Fruit fly (Drosophila melanogaster): ENCODE data around the gene CG17636.

CG17636 gene

dm6 chrX:175542-176197 is 49.2 kb upstream of the CG17636 start (continued):
- TF ChIP-seq spab (GFP tag; optimal IDR thresholded peaks at IDR 0.05) = peak; percentile 33
- TF ChIP-seq CG15336 (GFP tag; IDR thresholded peaks at IDR 0.05) = peak; percentile 76
- TF ChIP-seq CG8632 (GFP tag; optimal IDR thresholded peaks at IDR 0.05) = peak; percentile 68
- peak; percentile 77 for TF ChIP-seq CG6792 (GFP tag; optimal IDR thresholded peaks at IDR 0.05)
- TF ChIP-seq CG3919 (GFP tag; optimal IDR thresholded peaks at IDR 0.05) = peak; percentile 74
- peak; percentile 77 for TF ChIP-seq CG8119 (GFP tag; IDR thresholded peaks at IDR 0.05)
- TF ChIP-seq CG11902 (GFP tag; optimal IDR thresholded peaks at IDR 0.05) = peak; percentile 48
- TF ChIP-seq dsx (GFP tag; optimal IDR thresholded peaks at IDR 0.05; ENCODE audit: poor library complexity, severe bottlenecking) = peak; percentile 43
- TF ChIP-seq CG11294 (GFP tag; IDR thresholded peaks at IDR 0.05) = no peak
- peak; percentile 69 for TF ChIP-seq CG11762 (GFP tag; optimal IDR thresholded peaks at IDR 0.05; ENCODE audit: insufficient read depth)
- peak; percentile 92 for TF ChIP-seq Met (GFP tag; optimal IDR thresholded peaks at IDR 0.05)
- peak; percentile 77 for TF ChIP-seq Ets21C (GFP tag; optimal IDR thresholded peaks at IDR 0.05)
- TF ChIP-seq Hr38 (GFP tag; optimal IDR thresholded peaks at IDR 0.05) = no peak
- TF ChIP-seq CG6854 (GFP tag; optimal IDR thresholded peaks at IDR 0.05) = peak; percentile 41
- peak; percentile 2 for TF ChIP-seq fkh (GFP tag; optimal IDR thresholded peaks at IDR 0.05)
- peak; percentile 52 for TF ChIP-seq CG8319 (GFP tag; optimal IDR thresholded peaks at IDR 0.05)

- TF ChIP-seq CG34406 (GFP tag; optimal IDR thresholded peaks at IDR 0.05) (peak; percentile 42), Gug (GFP tag; IDR thresholded peaks at IDR 0.05) (no peak), CG3919 (GFP tag; optimal IDR thresholded peaks at IDR 0.05) (peak; percentile 31), achi (GFP tag; optimal IDR thresholded peaks at IDR 0.05) (peak; percentile 30), CG1621 (tag; optimal IDR thresholded peaks at IDR 0.05) (no peak), CG6792 (GFP tag; optimal IDR thresholded peaks at IDR 0.05) (peak; percentile 43), vri (GFP tag; optimal IDR thresholded peaks at IDR 0.05) (peak; percentile 9), CG6163 (GFP tag; IDR thresholded peaks at IDR 0.05) (peak; percentile 53; the same call in 1 of the 3 replicates), esn (GFP tag; optimal IDR thresholded peaks at IDR 0.05) (peak; percentile 55), svp (GFP tag) (peak; percentile 53), salr (GFP tag; optimal IDR thresholded peaks at IDR 0.05) (no peak), CG11762 (GFP tag; optimal IDR thresholded peaks at IDR 0.05; ENCODE audit: insufficient read depth) (no peak), Eip93F (GFP tag; optimal IDR thresholded peaks at IDR 0.05) (no peak), Met (GFP tag; optimal IDR thresholded peaks at IDR 0.05) (peak; percentile 56), Eip78C (GFP tag) (peak; percentile 79), Eip75B (GFP tag; optimal IDR thresholded peaks at IDR 0.05) (peak; percentile 34), CG32006 (GFP tag; optimal IDR thresholded peaks at IDR 0.05) (peak; percentile 38), ss (GFP tag; optimal IDR thresholded peaks at IDR 0.05) (no peak), CG10669 (GFP tag; optimal IDR thresholded peaks at IDR 0.05) (no peak), Ets21C (GFP tag; optimal IDR thresholded peaks at IDR 0.05) (peak; percentile 41), CG15336 (GFP tag; IDR thresholded peaks at IDR 0.05) (no peak), Hr38 (GFP tag; optimal IDR thresholded peaks at IDR 0.05) (no peak), Ets96B (tag; optimal IDR thresholded peaks at IDR 0.05) (no peak), pdm3 (GFP tag; optimal IDR thresholded peaks at IDR 0.05) (peak; percentile 44), net (GFP tag; optimal IDR thresholded peaks at IDR 0.05) (peak; percentile 18), Sox102F (GFP tag; optimal IDR thresholded peaks at IDR 0.05) (peak; percentile 68), dsx (GFP tag; optimal IDR thresholded peaks at IDR 0.05; ENCODE audit: poor library complexity, severe bottlenecking) (no peak), OdsH (GFP tag; optimal IDR thresholded peaks at IDR 0.05) (peak; percentile 37), topi (GFP tag; optimal IDR thresholded peaks at IDR 0.05) (peak; percentile 55), Sox14 (GFP tag; optimal IDR thresholded peaks at IDR 0.05) (peak; percentile 33), CG8632 (GFP tag; optimal IDR thresholded peaks at IDR 0.05) (peak; percentile 12), lz (GFP tag; optimal IDR thresholded peaks at IDR 0.05) (peak; percentile 25), cyc (GFP tag; optimal IDR thresholded peaks at IDR 0.05) (peak; percentile 36), fd59A (GFP tag; optimal IDR thresholded peaks at IDR 0.05) (no peak), CG3032 (tag; optimal IDR thresholded peaks at IDR 0.05) (no peak), acj6 (GFP tag; optimal IDR thresholded peaks at IDR 0.05) (peak; percentile 20), CG7368 (GFP tag; optimal IDR thresholded peaks at IDR 0.05) (no peak), CG11902 (GFP tag; optimal IDR thresholded peaks at IDR 0.05) (peak; percentile 18), CG31627 (GFP tag; optimal IDR thresholded peaks at IDR 0.05) (peak; percentile 63), Hr39 (GFP tag; optimal IDR thresholded peaks at IDR 0.05) (peak; percentile 56), CG6854 (GFP tag; optimal IDR thresholded peaks at IDR 0.05) (no peak), Smox (GFP tag; optimal IDR thresholded peaks at IDR 0.05) (peak; percentile 47), Hr4 (GFP tag; optimal IDR thresholded peaks at IDR 0.05) (no peak)
These were observed 47.0 kb upstream of the CG17636 start for dm6 chrX:173544-173943.
